Fruit fly (Drosophila melanogaster) whole organism, embryonic: ENCODE measurements around the gene mRRF2.

Source experiments
- Antp ChIP-seq: fragments of 200-800 bp; sonication (Bioruptor generic); optimal IDR thresholded peaks from 3 replicates; lab custom pipeline; 2016; ENCODE audit warnings: missing biosample characterization, missing genetic modification characterization
- B-H1 ChIP-seq: fragments of 200-800 bp; sonication (Bioruptor generic); IDR thresholded peaks from 3 replicates; pipeline ENCODE4 v1.3.6; 2022; ENCODE audit warnings: missing biosample characterization, missing genetic modification characterization
- Blimp-1 ChIP-seq: fragments of 200-800 bp; sonication (Bioruptor generic); optimal IDR thresholded peaks from 3 replicates; lab custom pipeline; 2018; ENCODE audit warnings: missing biosample characterization, missing genetic modification characterization, mild to moderate bottlenecking, moderate library complexity, missing genetic modification reagents
- CG10147 ChIP-seq: fragments of 200-800 bp; sonication (Bioruptor generic); optimal IDR thresholded peaks from 2 replicates; lab custom pipeline; 2019; ENCODE audit warnings: missing biosample characterization, mild to moderate bottlenecking, missing genetic modification characterization, moderate library complexity
- CG10979 ChIP-seq: fragments of 200-800 bp; sonication (Bioruptor generic); optimal IDR thresholded peaks from 2 replicates; lab custom pipeline; 2018; ENCODE audit warnings: missing biosample characterization, mild to moderate bottlenecking, missing genetic modification characterization, moderate library complexity
- CG12236 ChIP-seq: fragments of 200-800 bp; sonication (Bioruptor generic); optimal IDR thresholded peaks from 2 replicates; lab custom pipeline; 2016; ENCODE audit warnings: missing biosample characterization, missing genetic modification characterization
- CG12391 ChIP-seq: fragments of 200-800 bp; sonication (Bioruptor generic); optimal IDR thresholded peaks from 3 replicates; lab custom pipeline; 2018; ENCODE audit warnings: missing biosample characterization, mild to moderate bottlenecking, missing genetic modification characterization, moderate library complexity
- CG15479 ChIP-seq: fragments of 200-800 bp; sonication (Bioruptor generic); optimal IDR thresholded peaks from 3 replicates; lab custom pipeline; 2019; ENCODE audit warnings: missing biosample characterization, mild to moderate bottlenecking, missing genetic modification characterization, moderate library complexity
- CG17385 ChIP-seq: fragments of 200-800 bp; sonication (Bioruptor generic); optimal IDR thresholded peaks from 3 replicates; lab custom pipeline; 2018; ENCODE audit warnings: missing biosample characterization, mild to moderate bottlenecking, missing genetic modification characterization
- CG17912 ChIP-seq: fragments of 200-800 bp; sonication (Bioruptor generic); optimal IDR thresholded peaks from 2 replicates; lab custom pipeline; 2018; ENCODE audit warnings: missing biosample characterization, mild to moderate bottlenecking, missing genetic modification characterization
- CG3838 ChIP-seq: fragments of 200-800 bp; sonication (Bioruptor generic); optimal IDR thresholded peaks from 3 replicates; lab custom pipeline; 2016; ENCODE audit warnings: missing biosample characterization, missing genetic modification characterization
- CG42726 ChIP-seq: fragments of 200-800 bp; sonication (Bioruptor generic); IDR thresholded peaks from 2 replicates; pipeline ENCODE4 v1.3.6; 2022; ENCODE audit warnings: missing biosample characterization, missing genetic modification characterization; ENCODE audit not compliant: partially characterized antibody
- CG4820 ChIP-seq: fragments of 200-800 bp; sonication (Bioruptor generic); optimal IDR thresholded peaks from 3 replicates; lab custom pipeline; 2016; ENCODE audit warnings: missing biosample characterization, missing genetic modification characterization
- CG6272 ChIP-seq: fragments of 200-800 bp; sonication (Bioruptor generic); IDR thresholded peaks from 2 replicates; pipeline ENCODE4 v1.3.6; 2022; ENCODE audit warnings: missing biosample characterization, missing genetic modification characterization
- CG7786 ChIP-seq: fragments of 200-800 bp; sonication (Bioruptor generic); optimal IDR thresholded peaks from 2 replicates; lab custom pipeline; 2016; ENCODE audit warnings: missing biosample characterization, missing genetic modification characterization
- CG8089 ChIP-seq: fragments of 200-800 bp; sonication (Bioruptor generic); optimal IDR thresholded peaks from 3 replicates; lab custom pipeline; 2016; ENCODE audit warnings: missing biosample characterization, missing genetic modification characterization
- CG9932 ChIP-seq: fragments of 200-800 bp; sonication (Bioruptor generic); IDR thresholded peaks from 2 replicates; pipeline ENCODE4 v1.3.6; 2022; ENCODE audit warnings: missing biosample characterization, missing genetic modification characterization
- CoRest ChIP-seq: fragments of 200-800 bp; sonication (Bioruptor generic); optimal IDR thresholded peaks from 3 replicates; lab custom pipeline; 2018; ENCODE audit warnings: missing biosample characterization, mild to moderate bottlenecking, missing genetic modification characterization, moderate library complexity
- Drgx ChIP-seq: fragments of 200-800 bp; sonication (Bioruptor generic); IDR thresholded peaks from 2 replicates; pipeline ENCODE4 v1.3.6; 2022; ENCODE audit warnings: missing biosample characterization, missing genetic modification characterization
- Ets65A ChIP-seq: fragments of 200-800 bp; sonication (Bioruptor generic); peaks from one replicate; lab custom pipeline; 2016; ENCODE audit warnings: missing biosample characterization, missing genetic modification characterization
- HHEX ChIP-seq: fragments of 200-800 bp; sonication (Bioruptor generic); optimal IDR thresholded peaks from 3 replicates; lab custom pipeline; 2017; ENCODE audit warnings: missing biosample characterization, mild to moderate bottlenecking, missing genetic modification characterization, missing genetic modification reagents
- Hey ChIP-seq: fragments of 200-800 bp; sonication (Bioruptor generic); optimal IDR thresholded peaks from 3 replicates; lab custom pipeline; 2018; ENCODE audit warnings: missing biosample characterization, mild to moderate bottlenecking, missing genetic modification characterization
- Lhr ChIP-seq: fragments of 200-800 bp; sonication (Bioruptor generic); optimal IDR thresholded peaks from 3 replicates; lab custom pipeline; 2017; ENCODE audit warnings: mild to moderate bottlenecking, missing biosample characterization, missing genetic modification reagents, missing genetic modification characterization
- Myb ChIP-seq: fragments of 200-800 bp; sonication (Bioruptor generic); optimal IDR thresholded peaks from 2 replicates; lab custom pipeline; 2016; ENCODE audit warnings: missing biosample characterization, missing genetic modification characterization
- Nf-YB ChIP-seq: fragments of 200-800 bp; sonication (Bioruptor generic); optimal IDR thresholded peaks from 3 replicates; lab custom pipeline; 2019; ENCODE audit warnings: missing biosample characterization, mild to moderate bottlenecking, missing genetic modification characterization, moderate library complexity
- Usf ChIP-seq: fragments of 200-800 bp; sonication (Bioruptor generic); optimal IDR thresholded peaks from 2 replicates; lab custom pipeline; 2017; ENCODE audit warnings: missing genotype, missing biosample characterization, missing genetic modification characterization
- Xrp1 ChIP-seq: fragments of 200-800 bp; sonication (Bioruptor generic); IDR thresholded peaks from 2 replicates; pipeline ENCODE4 v1.3.6; 2022; ENCODE audit warnings: missing biosample characterization, missing genetic modification characterization
- ci ChIP-seq: fragments of 200-800 bp; sonication (Bioruptor generic); IDR thresholded peaks from 3 replicates; pipeline ENCODE4 v1.3.6; 2022; ENCODE audit warnings: missing biosample characterization, missing genetic modification characterization
- dati ChIP-seq: fragments of 200-800 bp; sonication (Bioruptor generic); IDR thresholded peaks from 2 replicates; pipeline ENCODE4 v1.3.6; 2022; ENCODE audit warnings: missing biosample characterization, missing genetic modification characterization
- dpn ChIP-seq, 2 experiments: fragments of 200-800 bp; sonication (Bioruptor generic); optimal IDR thresholded peaks; 3 replicates each; lab custom pipeline; 2016; ENCODE audit warnings: missing biosample characterization in 2 of 2, missing genetic modification characterization in 2 of 2
- esg ChIP-seq: fragments of 200-800 bp; sonication (Bioruptor generic); conservative IDR thresholded peaks from 2 replicates; pipeline ENCODE4 v1.3.6; 2022; ENCODE audit warnings: missing biosample characterization, missing genetic modification characterization
- gcm2 ChIP-seq: fragments of 200-800 bp; sonication (Bioruptor generic); optimal IDR thresholded peaks from 2 replicates; lab custom pipeline; 2016; ENCODE audit warnings: missing biosample characterization, missing genetic modification characterization
- grn ChIP-seq: fragments of 200-800 bp; sonication (Bioruptor generic); optimal IDR thresholded peaks from 3 replicates; lab custom pipeline; 2017; ENCODE audit warnings: missing biosample characterization, missing genetic modification characterization
- jing ChIP-seq: fragments of 200-800 bp; sonication (Bioruptor generic); optimal IDR thresholded peaks from 2 replicates; lab custom pipeline; 2018; ENCODE audit warnings: missing biosample characterization, mild to moderate bottlenecking, missing genetic modification characterization
- jumu ChIP-seq: fragments of 200-800 bp; sonication (Bioruptor generic); optimal IDR thresholded peaks from 3 replicates; lab custom pipeline; 2016; ENCODE audit warnings: missing biosample characterization, missing genetic modification characterization
- ken ChIP-seq: fragments of 200-800 bp; sonication (Bioruptor generic); IDR thresholded peaks from 3 replicates; pipeline ENCODE4 v1.3.6; 2022; ENCODE audit warnings: missing biosample characterization, missing genetic modification characterization
- mld ChIP-seq: fragments of 200-800 bp; sonication (Bioruptor generic); IDR thresholded peaks from 3 replicates; pipeline ENCODE4 v1.3.6; 2022; ENCODE audit warnings: missing biosample characterization, missing genetic modification characterization; ENCODE audit not compliant: partially characterized antibody
- nau ChIP-seq: fragments of 200-800 bp; sonication (Bioruptor generic); optimal IDR thresholded peaks from 3 replicates; lab custom pipeline; 2017; ENCODE audit warnings: missing biosample characterization, mild to moderate bottlenecking, missing genetic modification characterization, missing genetic modification reagents
- onecut ChIP-seq: fragments of 200-800 bp; sonication (Bioruptor generic); IDR thresholded peaks from 2 replicates; pipeline ENCODE4 v1.3.6; 2022; ENCODE audit warnings: missing biosample characterization, missing genetic modification characterization
- org-1 ChIP-seq: fragments of 200-800 bp; sonication (Bioruptor generic); optimal IDR thresholded peaks from 2 replicates; lab custom pipeline; 2017; ENCODE audit warnings: missing biosample characterization, missing genetic modification characterization
- sens ChIP-seq: fragments of 200-800 bp; sonication (Bioruptor generic); peaks from one replicate; lab custom pipeline; 2016; ENCODE audit warnings: missing biosample characterization, missing genetic modification characterization
- sens-2 ChIP-seq: fragments of 200-800 bp; sonication (Bioruptor generic); IDR thresholded peaks from 2 replicates; pipeline ENCODE4 v1.3.6; 2022; ENCODE audit warnings: missing biosample characterization, missing genetic modification characterization
- sisA ChIP-seq: fragments of 200-800 bp; sonication (Bioruptor generic); IDR thresholded peaks from 2 replicates; pipeline ENCODE4 v1.3.6; 2022; ENCODE audit warnings: missing biosample characterization, missing genetic modification characterization
- slbo ChIP-seq: fragments of 200-800 bp; sonication (Bioruptor generic); IDR thresholded peaks from 2 replicates; pipeline ENCODE4 v1.3.6; 2022; ENCODE audit warnings: missing biosample characterization, missing genetic modification characterization
- sr ChIP-seq: fragments of 200-800 bp; sonication (Bioruptor generic); IDR thresholded peaks from 3 replicates; pipeline ENCODE4 v1.3.6; 2022; ENCODE audit warnings: missing biosample characterization, missing genetic modification characterization
- stc ChIP-seq: fragments of 200-800 bp; sonication (Bioruptor generic); IDR thresholded peaks from 2 replicates; pipeline ENCODE4 v1.3.6; 2022; ENCODE audit warnings: missing biosample characterization, missing genetic modification characterization
- stwl ChIP-seq: fragments of 200-800 bp; sonication (Bioruptor generic); optimal IDR thresholded peaks from 3 replicates; lab custom pipeline; 2018; ENCODE audit warnings: missing biosample characterization, mild to moderate bottlenecking, missing genetic modification characterization, moderate library complexity
- tin ChIP-seq: fragments of 200-800 bp; sonication (Bioruptor generic); optimal IDR thresholded peaks from 3 replicates; lab custom pipeline; 2016; ENCODE audit warnings: missing biosample characterization, missing genetic modification characterization
- ttk ChIP-seq: fragments of 200-800 bp; sonication (Bioruptor generic); IDR thresholded peaks from 2 replicates; pipeline ENCODE4 v2.1.2; 2022; ENCODE audit warnings: missing biosample characterization, missing genetic modification characterization
- unpg ChIP-seq: fragments of 200-800 bp; sonication (Bioruptor generic); optimal IDR thresholded peaks from 3 replicates; lab custom pipeline; 2018; ENCODE audit warnings: missing biosample characterization, mild to moderate bottlenecking, missing genetic modification characterization, moderate library complexity
- vvl ChIP-seq: fragments of 200-800 bp; sonication (Bioruptor generic); IDR thresholded peaks from 2 replicates; pipeline ENCODE4 v1.3.6; 2022; ENCODE audit warnings: missing biosample characterization, missing genetic modification characterization

Gene mRRF2

DNA sequence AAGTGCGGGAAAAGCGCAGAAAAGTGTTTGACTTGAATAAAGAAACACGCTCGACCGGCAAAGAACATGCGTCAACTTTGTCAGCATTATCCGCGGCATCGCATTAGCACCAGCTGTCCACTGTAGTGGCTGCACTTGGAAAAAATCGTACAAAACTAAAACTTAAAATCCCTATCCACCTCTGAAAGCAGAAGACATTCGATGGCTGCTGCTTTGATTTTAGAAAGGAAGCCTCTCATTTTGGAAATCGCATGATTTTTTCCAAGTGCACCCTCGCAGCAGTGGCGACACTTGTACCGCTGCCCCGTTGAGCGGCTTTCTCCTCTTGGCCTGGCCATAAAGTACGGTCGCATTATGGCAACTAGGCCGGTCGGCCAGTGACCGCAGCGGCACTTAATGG, 50.8 kb downstream of the mRRF2 start (continued):
- TF ChIP-seq dati (GFP tag; lab: Robert Waterston, UW) = no peak
- peak; percentile 52 for TF ChIP-seq vvl (GFP tag; lab: Robert Waterston, UW)
- TF ChIP-seq ttk (GFP tag; lab: Robert Waterston, UW) = peak; percentile 47
- TF ChIP-seq tin (GFP tag; lab: Kevin White, UChicago) = peak; percentile 27
- peak; percentile 55 for TF ChIP-seq CG10979
- 0 out of 3 replicates have a peak, but pooled peaks have one; percentile 31 for TF ChIP-seq sr
- TF ChIP-seq CG10147 (GFP tag; lab: Kevin White, UChicago) = no peak
- peak; percentile 26; the same call in 1 of the 2 replicates for TF ChIP-seq onecut (GFP tag; lab: Robert Waterston, UW)
- peak; percentile 51 for TF ChIP-seq CG12391
- no peak for TF ChIP-seq Nf-YB (GFP tag; lab: Kevin White, UChicago)
- peak; percentile 15; the same call in 1 of the 2 replicates for TF ChIP-seq CG9932 (GFP tag; lab: Robert Waterston, UW)
- TF ChIP-seq nau (GFP tag; lab: Kevin White, UChicago) = no peak
- TF ChIP-seq CoRest (tag; lab: Kevin White, UChicago) = peak; percentile 19
- peak; percentile 76 for TF ChIP-seq slbo (GFP tag; lab: Robert Waterston, UW)
- peak; percentile 6 for TF ChIP-seq HHEX (GFP tag; lab: Kevin White, UChicago)
- TF ChIP-seq org-1 (GFP tag; lab: Kevin White, UChicago) = no peak
- TF ChIP-seq CG12236 (GFP tag; lab: Kevin White, UChicago) = peak; percentile 37
- TF ChIP-seq grn (GFP tag; lab: Kevin White, UChicago) = no peak
- no peak for TF ChIP-seq CG3838 (GFP tag; lab: Kevin White, UChicago)
- TF ChIP-seq sens (GFP tag; lab: Kevin White, UChicago) = peak; percentile 89
- peak; percentile 48; the same call in 1 of the 2 replicates for TF ChIP-seq esg (GFP tag; lab: Robert Waterston, UW)
- TF ChIP-seq Myb (GFP tag; lab: Kevin White, UChicago) = peak; percentile 12
- no peak for TF ChIP-seq Hey (tag; lab: Kevin White, UChicago)
- TF ChIP-seq jing = peak; percentile 3
- no peak for TF ChIP-seq stwl (tag; lab: Kevin White, UChicago)
- no peak for TF ChIP-seq Lhr (GFP tag; lab: Kevin White, UChicago)
- peak; percentile 62 for TF ChIP-seq sisA (GFP tag; lab: Robert Waterston, UW)
- peak; percentile 27; the same call in 1 of the 2 replicates for TF ChIP-seq sens-2 (GFP tag; lab: Robert Waterston, UW)
- TF ChIP-seq dpn (GFP tag; optimal IDR thresholded peaks at IDR 0.05; lab: Kevin White, UChicago) = peak in 1 of 2 experiments; percentile 61
- TF ChIP-seq B-H1 (GFP tag; lab: Robert Waterston, UW) = no peak
- peak; percentile 56 for TF ChIP-seq Antp (GFP tag; lab: Kevin White, UChicago)
- peak; percentile 33 for TF ChIP-seq CG4820 (GFP tag; lab: Kevin White, UChicago)
- TF ChIP-seq Blimp-1 (GFP tag; lab: Kevin White, UChicago) = peak; percentile 63
- TF ChIP-seq CG42726 (GFP tag; lab: Robert Waterston, UW) = no peak
- peak; percentile 79 for TF ChIP-seq Drgx (GFP tag; lab: Robert Waterston, UW)
- peak; percentile 86 for TF ChIP-seq ci (GFP tag; lab: Robert Waterston, UW)
- TF ChIP-seq Ets65A (GFP tag; lab: Kevin White, UChicago) = no peak
- TF ChIP-seq jumu = peak; percentile 17
- no peak for TF ChIP-seq CG7786
- TF ChIP-seq Usf (GFP tag; lab: Kevin White, UChicago) = no peak
- 0 out of 2 replicates have a peak, but pooled peaks have one; percentile 9 for TF ChIP-seq CG6272 (GFP tag; lab: Robert Waterston, UW)
- no peak for TF ChIP-seq mld (GFP tag; lab: Robert Waterston, UW)
- 0 out of 2 replicates have a peak, but pooled peaks have one; percentile 20 for TF ChIP-seq stc (GFP tag; lab: Robert Waterston, UW)
- no peak for TF ChIP-seq CG15479 (GFP tag; lab: Kevin White, UChicago)
- peak; percentile 22 for TF ChIP-seq CG8089
- TF ChIP-seq CG17912 (GFP tag; lab: Kevin White, UChicago) = no peak
- TF ChIP-seq ken (GFP tag; lab: Robert Waterston, UW) = peak; percentile 66; the same call in 2 of the 3 replicates
- no peak for TF ChIP-seq gcm2 (GFP tag; lab: Kevin White, UChicago)
- TF ChIP-seq Xrp1 (GFP tag; lab: Robert Waterston, UW) = peak; percentile 37; the same call in 1 of the 2 replicates
- peak; percentile 59 for TF ChIP-seq unpg
- TF ChIP-seq CG17385 (GFP tag; lab: Kevin White, UChicago) = peak; percentile 38
